Fruit fly (Drosophila melanogaster) whole organism, embryonic: ENCODE results near the gene CG13071.
A peak's percentile ranks its signal among the peaks of the same experiment; 100 is the strongest.

Source experiments
- B-H1 ChIP-seq: fragments of 200-800 bp; sonication (Bioruptor generic); IDR thresholded peaks from 3 replicates; pipeline ENCODE4 v1.3.6; 2022; ENCODE audit warnings: missing biosample characterization, missing genetic modification characterization
- Bgb ChIP-seq: fragments of 200-800 bp; sonication (Bioruptor generic); IDR thresholded peaks from 2 replicates; pipeline ENCODE4 v1.3.6; 2022; ENCODE audit warnings: missing biosample characterization, missing genetic modification characterization; ENCODE audit not compliant: partially characterized antibody
- CG10366 ChIP-seq: fragments of 200-800 bp; sonication (Bioruptor generic); IDR thresholded peaks from 2 replicates; pipeline ENCODE4 v1.3.6; 2022; ENCODE audit warnings: missing biosample characterization, missing genetic modification characterization
- CG10565 ChIP-seq: fragments of 200-800 bp; sonication (Bioruptor generic); optimal IDR thresholded peaks from 3 replicates; lab custom pipeline; 2016; ENCODE audit warnings: missing biosample characterization, mild to moderate bottlenecking, missing genetic modification characterization
- CG11723 ChIP-seq: fragments of 200-800 bp; sonication (Bioruptor generic); optimal IDR thresholded peaks from 2 replicates; lab custom pipeline; 2017; ENCODE audit warnings: missing biosample characterization, mild to moderate bottlenecking, missing genetic modification characterization
- CG13296 ChIP-seq: fragments of 200-800 bp; sonication (Bioruptor generic); optimal IDR thresholded peaks from 3 replicates; lab custom pipeline; 2018; ENCODE audit warnings: missing biosample characterization, mild to moderate bottlenecking, missing genetic modification characterization
- CG14014 ChIP-seq: fragments of 200-800 bp; sonication (Bioruptor generic); IDR thresholded peaks from 2 replicates; pipeline ENCODE4 v1.3.6; 2022; ENCODE audit warnings: missing biosample characterization, missing genetic modification characterization
- CG15514 ChIP-seq: fragments of 200-800 bp; sonication (Bioruptor generic); optimal IDR thresholded peaks from 3 replicates; lab custom pipeline; 2017; ENCODE audit warnings: missing biosample characterization, missing genetic modification characterization, mild to moderate bottlenecking, moderate library complexity, missing genetic modification reagents
- CG17829 ChIP-seq: fragments of 200-800 bp; optimal IDR thresholded peaks from 2 replicates; lab custom pipeline; 2019; ENCODE audit warnings: missing biosample characterization, mild to moderate bottlenecking, missing genetic modification characterization, moderate library complexity
- CG2129 ChIP-seq: fragments of 200-800 bp; sonication (Bioruptor generic); IDR thresholded peaks from 2 replicates; pipeline ENCODE4 v1.3.6; 2022; ENCODE audit warnings: missing biosample characterization, missing genetic modification characterization; ENCODE audit not compliant: partially characterized antibody
- CG32532 ChIP-seq: fragments of 200-800 bp; sonication (Bioruptor generic); IDR thresholded peaks from 2 replicates; pipeline ENCODE4 v1.3.6; 2022; ENCODE audit warnings: missing biosample characterization, missing genetic modification characterization
- CG8359 ChIP-seq: fragments of 200-800 bp; sonication (Bioruptor generic); optimal IDR thresholded peaks from 2 replicates; lab custom pipeline; 2017; ENCODE audit warnings: missing biosample characterization, mild to moderate bottlenecking, missing genetic modification characterization, borderline replicate concordance
- CG9215 ChIP-seq: fragments of 200-800 bp; sonication (Bioruptor generic); IDR thresholded peaks from 2 replicates; pipeline ENCODE4 v1.3.6; 2022; ENCODE audit warnings: missing biosample characterization, missing genetic modification characterization
- Camta ChIP-seq: fragments of 200-800 bp; sonication (Bioruptor generic); optimal IDR thresholded peaks from 2 replicates; lab custom pipeline; 2016; ENCODE audit warnings: missing biosample characterization, missing genetic modification characterization
- Doc3 ChIP-seq: fragments of 200-800 bp; sonication (Bioruptor generic); IDR thresholded peaks from 3 replicates; pipeline ENCODE4 v1.3.6; 2022; ENCODE audit warnings: missing biosample characterization, missing genetic modification characterization; ENCODE audit not compliant: partially characterized antibody
- Fer3 ChIP-seq: fragments of 200-800 bp; sonication (Bioruptor generic); optimal IDR thresholded peaks from 2 replicates; lab custom pipeline; 2018; ENCODE audit warnings: missing biosample characterization, mild to moderate bottlenecking, missing genetic modification characterization, moderate library complexity
- Gsc ChIP-seq: fragments of 200-800 bp; sonication (Bioruptor generic); IDR thresholded peaks from 2 replicates; pipeline ENCODE4 v1.3.6; 2022; ENCODE audit warnings: missing biosample characterization, missing genetic modification characterization
- Gug ChIP-seq: fragments of 200-800 bp; sonication (Bioruptor generic); IDR thresholded peaks from 4 replicates; pipeline ENCODE4 v1.3.6; 2022; ENCODE audit warnings: missing biosample characterization, missing genetic modification characterization
- HLHmδ ChIP-seq: fragments of 200-800 bp; sonication (Bioruptor generic); optimal IDR thresholded peaks from 2 replicates; lab custom pipeline; 2018; ENCODE audit warnings: missing biosample characterization, mild to moderate bottlenecking, missing genetic modification characterization, moderate library complexity
- Hsf ChIP-seq: fragments of 200-800 bp; sonication (Bioruptor generic); optimal IDR thresholded peaks from 3 replicates; lab custom pipeline; 2016; ENCODE audit warnings: missing biosample characterization, missing genetic modification characterization
- Meics ChIP-seq: fragments of 200-800 bp; sonication (Bioruptor generic); optimal IDR thresholded peaks from 2 replicates; lab custom pipeline; 2017; ENCODE audit warnings: missing biosample characterization, mild to moderate bottlenecking, missing genetic modification characterization
- NC2β ChIP-seq: fragments of 200-800 bp; sonication (Bioruptor generic); optimal IDR thresholded peaks from 2 replicates; lab custom pipeline; 2016; ENCODE audit warnings: missing biosample characterization, missing genetic modification characterization
- Opbp ChIP-seq: fragments of 200-800 bp; sonication (Bioruptor generic); IDR thresholded peaks from 3 replicates; pipeline ENCODE4 v1.3.6; 2022; ENCODE audit warnings: missing biosample characterization, missing genetic modification characterization; ENCODE audit not compliant: partially characterized antibody
- Rfx ChIP-seq: fragments of 200-800 bp; sonication (Bioruptor generic); IDR thresholded peaks from 2 replicates; pipeline ENCODE4 v1.3.6; 2022; ENCODE audit warnings: missing biosample characterization, missing genetic modification characterization
- Trl ChIP-seq, 3 experiments: fragments of >200 bp in 2 of 3; fragments of 200-800 bp in 1 of 3; sonication (Bioruptor generic) in 1 of 3; optimal IDR thresholded peaks; 2 replicates in 1 of 3; 3 replicates in 2 of 3; lab custom pipeline; 2016 to 2017; ENCODE audit warnings: missing biosample characterization in 1 of 3, missing genetic modification characterization in 1 of 3
- YL-1 ChIP-seq: fragments of 200-800 bp; sonication (Bioruptor generic); optimal IDR thresholded peaks from 3 replicates; lab custom pipeline; 2017; ENCODE audit warnings: missing biosample characterization, mild to moderate bottlenecking, missing genetic modification characterization
- ab ChIP-seq: fragments of 200-800 bp; sonication (Bioruptor generic); optimal IDR thresholded peaks from 2 replicates; lab custom pipeline; 2016; ENCODE audit warnings: missing biosample characterization, missing genetic modification characterization
- az2 ChIP-seq: fragments of 200-800 bp; sonication (Bioruptor generic); optimal IDR thresholded peaks from 3 replicates; lab custom pipeline; 2016; ENCODE audit warnings: missing biosample characterization, missing genetic modification characterization
- caup ChIP-seq: fragments of 200-800 bp; sonication (Bioruptor generic); optimal IDR thresholded peaks from 3 replicates; lab custom pipeline; 2017; ENCODE audit warnings: missing biosample characterization, mild to moderate bottlenecking, missing genetic modification characterization, moderate library complexity; ENCODE audit not compliant: severe bottlenecking
- dmrt11E ChIP-seq: fragments of 200-800 bp; sonication (Bioruptor generic); optimal IDR thresholded peaks from 3 replicates; lab custom pipeline; 2018; ENCODE audit warnings: missing biosample characterization, mild to moderate bottlenecking, missing genetic modification characterization, moderate library complexity
- ewg ChIP-seq: fragments of 200-800 bp; sonication (Bioruptor generic); optimal IDR thresholded peaks from 3 replicates; lab custom pipeline; 2017; ENCODE audit warnings: mild to moderate bottlenecking, missing biosample characterization, missing genetic modification reagents, missing genetic modification characterization
- gem ChIP-seq: fragments of 200-800 bp; sonication (Bioruptor generic); optimal IDR thresholded peaks from 2 replicates; lab custom pipeline; 2019; ENCODE audit warnings: missing biosample characterization, mild to moderate bottlenecking, missing genetic modification characterization, moderate library complexity
- her ChIP-seq: fragments of 200-800 bp; sonication (Bioruptor generic); optimal IDR thresholded peaks from 2 replicates; lab custom pipeline; 2016; ENCODE audit warnings: missing biosample characterization, missing genetic modification characterization
- hkb ChIP-seq, 2 experiments: fragments of 200-800 bp in 1 of 2; fragments of >200 bp in 1 of 2; sonication (Bioruptor generic) in 1 of 2; IDR thresholded peaks in 1 of 2; optimal IDR thresholded peaks in 1 of 2; 2 replicates each; pipeline versions ENCODE4 v1.3.6 to Lab custom; 2017 to 2022; ENCODE audit warnings: missing biosample characterization in 1 of 2, missing genetic modification characterization in 1 of 2
- jumu ChIP-seq: fragments of 200-800 bp; sonication (Bioruptor generic); optimal IDR thresholded peaks from 3 replicates; lab custom pipeline; 2016; ENCODE audit warnings: missing biosample characterization, missing genetic modification characterization
- lab ChIP-seq: fragments of 200-800 bp; sonication (Bioruptor generic); optimal IDR thresholded peaks from 3 replicates; lab custom pipeline; 2017; ENCODE audit warnings: missing biosample characterization, missing genetic modification characterization, mild to moderate bottlenecking, moderate library complexity, missing genetic modification reagents
- lmd ChIP-seq: fragments of 200-800 bp; sonication (Bioruptor generic); IDR thresholded peaks from 2 replicates; pipeline ENCODE4 v1.3.6; 2022; ENCODE audit warnings: missing biosample characterization, missing genetic modification characterization
- onecut ChIP-seq: fragments of 200-800 bp; sonication (Bioruptor generic); IDR thresholded peaks from 2 replicates; pipeline ENCODE4 v1.3.6; 2022; ENCODE audit warnings: missing biosample characterization, missing genetic modification characterization
- pita ChIP-seq: fragments of 200-800 bp; sonication (Bioruptor generic); optimal IDR thresholded peaks from 2 replicates; lab custom pipeline; 2017; ENCODE audit warnings: missing biosample characterization, mild to moderate bottlenecking, missing genetic modification characterization
- row ChIP-seq: fragments of 200-800 bp; sonication (Bioruptor generic); IDR thresholded peaks from 3 replicates; pipeline ENCODE4 v1.3.6; 2022; ENCODE audit warnings: missing biosample characterization, missing genetic modification characterization
- schlank ChIP-seq: fragments of 200-800 bp; sonication (Bioruptor generic); optimal IDR thresholded peaks from 2 replicates; lab custom pipeline; 2018; ENCODE audit warnings: missing biosample characterization, mild to moderate bottlenecking, missing genetic modification characterization
- trh ChIP-seq: fragments of 200-800 bp; sonication (Bioruptor generic); optimal IDR thresholded peaks from 2 replicates; lab custom pipeline; 2016; ENCODE audit warnings: missing biosample characterization, missing genetic modification characterization
- ttk ChIP-seq: fragments of 200-800 bp; sonication (Bioruptor generic); IDR thresholded peaks from 2 replicates; pipeline ENCODE4 v2.1.2; 2022; ENCODE audit warnings: missing biosample characterization, missing genetic modification characterization
- unpg ChIP-seq: fragments of 200-800 bp; sonication (Bioruptor generic); optimal IDR thresholded peaks from 3 replicates; lab custom pipeline; 2018; ENCODE audit warnings: missing biosample characterization, mild to moderate bottlenecking, missing genetic modification characterization, moderate library complexity
- wdn ChIP-seq: fragments of 200-800 bp; sonication (Bioruptor generic); IDR thresholded peaks from 2 replicates; pipeline ENCODE4 v1.3.6; 2022; ENCODE audit warnings: missing biosample characterization, missing genetic modification characterization
- zfh1 ChIP-seq: fragments of 200-800 bp; sonication (Bioruptor generic); IDR thresholded peaks from 3 replicates; pipeline ENCODE4 v1.3.6; 2022; ENCODE audit warnings: missing biosample characterization, missing genetic modification characterization
- zfh2 ChIP-seq: fragments of 200-800 bp; sonication (Bioruptor generic); optimal IDR thresholded peaks from 2 replicates; lab custom pipeline; 2016; ENCODE audit warnings: missing biosample characterization, missing genetic modification characterization

The CG13071 gene

DNA sequence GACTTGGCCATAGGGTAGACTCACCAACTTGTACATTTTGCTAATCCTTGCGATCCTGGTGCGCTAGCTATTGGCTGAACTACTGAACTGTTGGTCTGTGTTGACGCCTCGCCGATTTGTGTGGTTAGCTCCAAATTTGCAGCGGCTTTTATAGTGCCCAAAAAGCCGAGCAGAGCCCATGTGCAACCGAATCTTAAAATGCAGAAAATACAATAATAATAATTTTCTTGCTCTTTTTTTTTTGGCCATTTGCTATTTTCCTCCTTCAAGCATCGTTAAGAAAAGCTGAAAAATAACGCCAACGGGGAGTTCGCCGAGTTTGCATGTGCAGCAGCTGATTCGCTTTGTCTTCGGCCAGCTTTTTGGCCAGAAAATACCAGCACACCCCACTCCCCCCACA is 45.8 kb downstream of the CG13071 start, which contains the start of gene CG13042:
TSS of gene CG13042 (minus strand) at position 101 of the 400 bp plus-strand sequence.
- no peak for TF ChIP-seq YL-1 (GFP tag; lab: Kevin White, UChicago)
- 0 out of 4 replicates have a peak, but pooled peaks have one; percentile 2 for TF ChIP-seq Gug (GFP tag; lab: Robert Waterston, UW)

- TF ChIP-seq CG13296 (no peak), B-H1 (GFP tag; lab: Robert Waterston, UW) (no peak), ab (GFP tag; lab: Kevin White, UChicago) (no peak), CG15514 (GFP tag; lab: Kevin White, UChicago) (peak; percentile 23), lab (peak; percentile 72), Rfx (GFP tag; lab: Robert Waterston, UW) (peak; percentile 71), gem (tag; lab: Kevin White, UChicago) (peak; percentile 35), her (peak; percentile 40), pita (no peak), CG9215 (GFP tag; lab: Robert Waterston, UW) (peak; percentile 42), CG32532 (GFP tag; lab: Robert Waterston, UW) (0 out of 2 replicates have a peak, but pooled peaks have one; percentile 6), Opbp (GFP tag; lab: Robert Waterston, UW) (no peak), zfh2 (peak; percentile 76), wdn (peak; percentile 53; the same call in 1 of the 2 replicates), CG17829 (no peak), HLHmδ (GFP tag; lab: Kevin White, UChicago) (no peak), schlank (tag; lab: Kevin White, UChicago) (peak; percentile 67), CG10366 (0 out of 2 replicates have a peak, but pooled peaks have one; percentile 13), zfh1 (GFP tag; lab: Robert Waterston, UW) (no peak), row (GFP tag; lab: Robert Waterston, UW) (peak; percentile 40; the same call in 1 of the 3 replicates), CG8359 (GFP tag; lab: Kevin White, UChicago) (no peak), Meics (GFP tag; lab: Kevin White, UChicago) (peak; percentile 30), jumu (GFP tag; lab: Kevin White, UChicago) (peak; percentile 21), Fer3 (peak; percentile 2), Gsc (GFP tag; lab: Robert Waterston, UW) (no peak), YL-1 (GFP tag; lab: Kevin White, UChicago) (no peak), caup (GFP tag; lab: Kevin White, UChicago) (peak; percentile 11), ttk (GFP tag; lab: Robert Waterston, UW) (no peak), Doc3 (GFP tag; lab: Robert Waterston, UW) (no peak), Hsf (GFP tag; lab: Kevin White, UChicago) (no peak), unpg (GFP tag; lab: Kevin White, UChicago) (peak; percentile 20), CG11723 (GFP tag; lab: Kevin White, UChicago) (no peak), Camta (GFP tag; lab: Kevin White, UChicago) (no peak), trh (GFP tag; lab: Kevin White, UChicago) (no peak), hkb (optimal IDR thresholded peaks at IDR 0.05; lab: Kevin White, UChicago) (no peak), hkb (GFP tag; IDR thresholded peaks at IDR 0.05; lab: Robert Waterston, UW) (0 out of 2 replicates have a peak, but pooled peaks have one; percentile 31), dmrt11E (tag; lab: Kevin White, UChicago) (no peak), ewg (GFP tag; lab: Kevin White, UChicago) (no peak), Bgb (no peak), lmd (GFP tag; lab: Robert Waterston, UW) (peak; percentile 39; the same call in 1 of the 2 replicates), CG10565 (GFP tag; lab: Kevin White, UChicago) (no peak), onecut (GFP tag; lab: Robert Waterston, UW) (no peak), CG2129 (GFP tag; lab: Robert Waterston, UW) (no peak), az2 (GFP tag; lab: Kevin White, UChicago) (no peak), Trl (optimal IDR thresholded peaks at IDR 0.05; lab: Kevin White, UChicago) (no peak), Trl (GFP tag; optimal IDR thresholded peaks at IDR 0.05; lab: Kevin White, UChicago) (peak; percentile 38), NC2β (GFP tag; lab: Kevin White, UChicago) (no peak), CG14014 (GFP tag; lab: Robert Waterston, UW) (peak; percentile 37; the same call in 1 of the 2 replicates)
Observed at dm6 chr3L:16309972-16310371, 47.4 kb downstream of the CG13071 start.
